Worm (Caenorhabditis elegans): ENCODE measurements around the gene C03H5.5.

ce11 chrII:378351-378750, 6.8 kb downstream of the C03H5.5 start, which contains the start of gene C03H5.9:
- TF ChIP-seq ama-1 (optimal IDR thresholded peaks at IDR 0.05) (no peak), ama-1 (GFP tag; optimal IDR thresholded peaks at IDR 0.05) (no peak), mxl-1 (tag; optimal IDR thresholded peaks at IDR 0.05) (no peak), nhr-179 (tag; optimal IDR thresholded peaks at IDR 0.05) (no peak), cebp-2 (GFP tag; IDR thresholded peaks at IDR 0.05) (no peak), unc-62 (GFP tag; optimal IDR thresholded peaks at IDR 0.05) (no peak)

Data from whole organism, young adult.